Fruit fly (Drosophila melanogaster) Kc167 (cell line): ENCODE measurements around the gene Dop1R1.

ENCODE experiments used
- Myc ChIP-seq: fragments of >200 bp; optimal IDR thresholded peaks from 2 replicates; lab custom pipeline; 2017; ENCODE audit warnings: missing external identifiers
- Sin3A ChIP-seq: fragments of >200 bp; optimal IDR thresholded peaks from 2 replicates; lab custom pipeline; 2018; ENCODE audit warnings: missing external identifiers
- h ChIP-seq: fragments of >200 bp; optimal IDR thresholded peaks from 3 replicates; lab custom pipeline; 2018; ENCODE audit warnings: missing external identifiers
- psq ChIP-seq: fragments of >200 bp; optimal IDR thresholded peaks from 2 replicates; lab custom pipeline; 2017; ENCODE audit warnings: missing external identifiers
- ttk ChIP-seq: sonication (Bioruptor generic); optimal IDR thresholded peaks from 2 replicates; lab custom pipeline; 2017; ENCODE audit warnings: missing external identifiers

- TF ChIP-seq psq (lab: Kevin White, UChicago) (no peak), Myc (lab: Kevin White, UChicago) (no peak), h (lab: Kevin White, UChicago) (no peak), Sin3A (lab: Kevin White, UChicago) (no peak), ttk (lab: Kevin White, UChicago) (no peak)
These were observed 98.5 kb downstream of the Dop1R1 start for dm6 chr3R:14116088-14116487.
